Worm (Caenorhabditis elegans): ENCODE results near the gene snai-1.

DNA sequence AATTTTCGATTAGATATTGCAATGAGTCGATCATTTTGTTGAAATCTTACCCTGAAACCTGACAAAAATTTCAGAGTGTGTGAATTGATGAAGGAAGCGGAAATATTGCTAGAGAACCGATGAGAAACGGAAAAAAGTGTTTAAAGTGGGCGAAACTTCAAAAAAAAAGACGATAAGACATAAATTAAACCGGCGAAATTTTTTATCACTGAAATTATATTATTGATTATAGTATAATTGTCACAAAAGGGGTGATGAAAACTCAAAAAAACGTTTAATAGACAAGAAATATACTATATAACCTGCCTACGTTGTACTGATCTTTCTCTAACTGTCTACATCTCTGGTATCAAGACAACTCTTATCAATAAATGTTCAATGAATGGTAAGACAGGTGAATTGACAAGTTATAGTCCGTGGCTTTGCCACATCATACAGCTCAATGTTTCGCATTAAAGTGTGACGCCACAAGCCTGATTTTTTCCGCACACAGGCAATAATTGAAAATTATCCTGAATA, 23.7 kb upstream of the snai-1 start, which contains the start of gene pxmp-4:
- TF ChIP-seq klf-2 (GFP tag; conservative IDR thresholded peaks at IDR 0.05) (no peak), T22C8.4 (GFP tag; IDR thresholded peaks at IDR 0.05) (no peak), tab-1 (GFP tag; IDR thresholded peaks at IDR 0.05) (no peak), flt-1 (GFP tag; IDR thresholded peaks at IDR 0.05) (no peak), cog-1 (tag; optimal IDR thresholded peaks at IDR 0.05) (no peak)

Data from whole organism, midembryonic.